Fruit fly (Drosophila melanogaster): ENCODE measurements around the gene CG8004.

The CG8004 gene

DNA sequence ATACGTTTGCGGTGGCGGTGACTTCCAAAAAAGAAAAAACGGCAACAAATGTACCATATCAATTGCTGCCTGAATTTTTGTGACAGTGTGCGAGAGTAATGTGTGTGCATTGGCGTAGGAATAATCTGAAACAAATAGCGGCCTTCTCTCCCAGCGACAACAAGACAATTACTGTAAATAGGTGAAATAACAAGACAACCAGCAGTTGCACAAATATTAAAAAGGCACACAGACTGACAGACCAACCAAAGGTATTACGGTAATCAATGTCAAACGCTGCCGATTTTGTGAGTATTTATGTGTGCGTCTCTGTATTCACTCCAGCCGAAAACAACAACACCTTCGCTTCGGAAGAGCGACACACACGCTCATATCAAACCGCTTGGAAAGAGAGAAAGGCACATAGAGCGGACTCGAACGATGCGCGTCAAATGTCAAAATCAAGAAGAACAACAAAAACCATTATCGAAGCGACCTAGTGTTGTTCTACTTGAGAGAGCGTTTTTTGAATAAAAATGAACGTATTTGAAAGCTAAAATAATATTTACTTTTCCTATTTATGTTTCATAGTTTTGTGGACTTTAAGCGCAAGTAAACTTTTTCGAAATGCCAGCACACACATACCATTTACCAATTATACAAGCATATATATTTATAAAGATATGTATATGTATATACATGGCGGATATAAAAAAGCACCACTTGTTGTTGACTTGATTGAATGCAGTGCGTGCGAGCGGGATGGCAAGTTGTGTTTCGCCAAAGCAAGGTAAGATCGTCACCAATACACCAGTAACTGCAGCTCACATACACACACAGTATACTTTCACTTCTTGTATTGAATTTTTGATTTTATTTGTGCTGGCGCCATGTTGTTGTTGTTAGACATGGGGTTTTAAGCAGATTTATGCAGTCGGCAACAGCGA, 21.3 kb downstream of the CG8004 start (continued):
- TF ChIP-seq ci (GFP tag; IDR thresholded peaks at IDR 0.05) (peak; percentile 84; the same call in 1 of the 3 replicates), CG10267 (tag; optimal IDR thresholded peaks at IDR 0.05) (no peak), CG7745 (tag; optimal IDR thresholded peaks at IDR 0.05) (peak; percentile 26), Max (GFP tag; optimal IDR thresholded peaks at IDR 0.05) (peak; percentile 22), Sox100B (GFP tag; optimal IDR thresholded peaks at IDR 0.05) (peak; percentile 42), Sry-β (GFP tag; optimal IDR thresholded peaks at IDR 0.05) (no peak), exex (tag; optimal IDR thresholded peaks at IDR 0.05) (peak; percentile 84), fd64A (GFP tag; optimal IDR thresholded peaks at IDR 0.05) (peak; percentile 83), mirr (GFP tag; optimal IDR thresholded peaks at IDR 0.05) (peak; percentile 97), kah (GFP tag; optimal IDR thresholded peaks at IDR 0.05) (peak; percentile 98), CG1603 (tag; optimal IDR thresholded peaks at IDR 0.05) (peak; percentile 81), zen (tag; optimal IDR thresholded peaks at IDR 0.05) (peak; percentile 61), CkIIα-i1 (GFP tag; IDR thresholded peaks at IDR 0.05) (no peak), sens-2 (GFP tag; IDR thresholded peaks at IDR 0.05) (no peak), H15 (GFP tag; IDR thresholded peaks at IDR 0.05) (peak; percentile 65; the same call in 2 of the 3 replicates), Rfx (GFP tag; IDR thresholded peaks at IDR 0.05) (peak; percentile 57; the same call in 1 of the 2 replicates), NC2α (GFP tag; optimal IDR thresholded peaks at IDR 0.05) (peak; percentile 12), CG18011 (GFP tag; optimal IDR thresholded peaks at IDR 0.05) (peak; percentile 33), nmo (GFP tag; optimal IDR thresholded peaks at IDR 0.05) (peak; percentile 1), ems (GFP tag; optimal IDR thresholded peaks at IDR 0.05) (peak; percentile 20), Mrtf (GFP tag; IDR thresholded peaks at IDR 0.05) (peak; percentile 49; the same call in 1 of the 3 replicates), ro (GFP tag; IDR thresholded peaks at IDR 0.05) (no peak), gce (GFP tag; IDR thresholded peaks at IDR 0.05) (peak; percentile 74; the same call in 2 of the 3 replicates), ind (GFP tag; optimal IDR thresholded peaks at IDR 0.05) (peak; percentile 25), Meics (GFP tag; optimal IDR thresholded peaks at IDR 0.05) (peak; percentile 55), zen2 (GFP tag; IDR thresholded peaks at IDR 0.05; ENCODE audit: partially characterized antibody) (no peak), Blimp-1 (GFP tag; optimal IDR thresholded peaks at IDR 0.05) (peak; percentile 95), sd (tag; optimal IDR thresholded peaks at IDR 0.05) (peak; percentile 84), CG7786 (GFP tag; optimal IDR thresholded peaks at IDR 0.05) (peak; percentile 12), Bdp1 (GFP tag; optimal IDR thresholded peaks at IDR 0.05) (peak; percentile 10), CG13775 (GFP tag; optimal IDR thresholded peaks at IDR 0.05) (peak; percentile 37), CG1647 (GFP tag; optimal IDR thresholded peaks at IDR 0.05) (peak; percentile 36), CG13287 (GFP tag; IDR thresholded peaks at IDR 0.05; ENCODE audit: partially characterized antibody) (no peak), Scr (GFP tag; IDR thresholded peaks at IDR 0.05; ENCODE audit: partially characterized antibody) (0 out of 2 replicates have a peak, but pooled peaks have one; percentile 15), chif (GFP tag; optimal IDR thresholded peaks at IDR 0.05) (peak; percentile 34 to 43), Hsf (GFP tag; optimal IDR thresholded peaks at IDR 0.05) (peak; percentile 58), Pdp1 (GFP tag; optimal IDR thresholded peaks at IDR 0.05) (peak; percentile 54 to 91), Six4 (GFP tag; optimal IDR thresholded peaks at IDR 0.05) (peak; percentile 16), CG3281 (GFP tag; optimal IDR thresholded peaks at IDR 0.05) (peak; percentile 67), al (GFP tag; IDR thresholded peaks at IDR 0.05) (no peak), fd3F (GFP tag; optimal IDR thresholded peaks at IDR 0.05) (peak; percentile 64), tio (GFP tag; optimal IDR thresholded peaks at IDR 0.05) (no peak), CG12942 (GFP tag; optimal IDR thresholded peaks at IDR 0.05) (no peak), Lhr (GFP tag; optimal IDR thresholded peaks at IDR 0.05) (peak; percentile 62), CG11093 (GFP tag; IDR thresholded peaks at IDR 0.05) (peak; percentile 48; the same call in 1 of the 3 replicates), HLHmδ (GFP tag; optimal IDR thresholded peaks at IDR 0.05) (peak; percentile 66), CG9437 (GFP tag; optimal IDR thresholded peaks at IDR 0.05) (no peak)
